Worm (Caenorhabditis elegans) whole organism, young adult: ENCODE results near the gene jmjd-3.1.

Source experiments
- B0261.1 ChIP-seq: sonication (generic microtip); optimal IDR thresholded peaks from 2 replicates; lab custom pipeline; 2016; ENCODE audit warnings: mild to moderate bottlenecking, missing genetic modification characterization, moderate library complexity, missing compliant biosample characterization
- B0336.3 ChIP-seq: fragments of 200-800 bp; sonication (Bioruptor generic); IDR thresholded peaks from 2 replicates; pipeline ENCODE4 v1.3.6; 2022; ENCODE audit warnings: missing genetic modification characterization, missing compliant biosample characterization
- F33H1.4 ChIP-seq: fragments of 200-800 bp; sonication (Bioruptor generic); IDR thresholded peaks from 2 replicates; pipeline ENCODE4 v1.3.6; 2022; ENCODE audit warnings: missing genetic modification reagents, missing genetic modification characterization, missing compliant biosample characterization
- F55B11.4 ChIP-seq: sonication (generic microtip); optimal IDR thresholded peaks from 2 replicates; lab custom pipeline; 2016; ENCODE audit warnings: missing compliant biosample characterization, missing genetic modification characterization, borderline replicate concordance; ENCODE audit not compliant: insufficient read depth
- T26A5.8 ChIP-seq: sonication (generic microtip); optimal IDR thresholded peaks from 2 replicates; lab custom pipeline; 2016; ENCODE audit warnings: missing genetic modification characterization, missing compliant biosample characterization
- Y53G8AR.9 ChIP-seq: fragments of 200-800 bp; sonication (Bioruptor generic); conservative IDR thresholded peaks from 2 replicates; pipeline ENCODE4 v1.3.6; 2022; ENCODE audit warnings: missing genetic modification reagents, missing genetic modification characterization, missing compliant biosample characterization
- Y56A3A.18 ChIP-seq: fragments of 200-800 bp; sonication (Bioruptor generic); IDR thresholded peaks from 2 replicates; pipeline ENCODE4 v1.3.6; 2022; ENCODE audit warnings: missing genetic modification reagents, missing genetic modification characterization, missing compliant biosample characterization
- Y67H2A.10 ChIP-seq: fragments of 200-800 bp; sonication (Bioruptor generic); conservative IDR thresholded peaks from 2 replicates; pipeline ENCODE4 v1.3.6; 2022; ENCODE audit warnings: missing genetic modification reagents, missing genetic modification characterization, missing compliant biosample characterization
- Y95B8A.8 ChIP-seq: fragments of 200-800 bp; sonication (Bioruptor generic); IDR thresholded peaks from 2 replicates; pipeline ENCODE4 v1.3.6; 2022; ENCODE audit warnings: missing genetic modification reagents, missing genetic modification characterization, missing compliant biosample characterization
- attf-5 ChIP-seq: fragments of 200-800 bp; sonication (Bioruptor generic); optimal IDR thresholded peaks from 2 replicates; lab custom pipeline; 2018; ENCODE audit warnings: mild to moderate bottlenecking, missing genetic modification characterization, missing compliant biosample characterization
- attf-6 ChIP-seq: fragments of 200-800 bp; sonication (Bioruptor generic); IDR thresholded peaks from 2 replicates; pipeline ENCODE4 v1.3.6; 2022; ENCODE audit warnings: missing genetic modification reagents, missing genetic modification characterization, missing compliant biosample characterization
- cebp-1 ChIP-seq, 2 experiments: fragments of 200-800 bp in 1 of 2; sonication (Bioruptor generic) in 1 of 2; sonication (generic microtip) in 1 of 2; IDR thresholded peaks in 1 of 2; optimal IDR thresholded peaks in 1 of 2; 2 replicates each; pipeline versions ENCODE4 v1.3.6 to Lab custom; 2017 to 2022; ENCODE audit warnings: missing compliant biosample characterization in 2 of 2, missing genetic modification characterization in 2 of 2, mild to moderate bottlenecking in 1 of 2, missing genetic modification reagents in 1 of 2, moderate library complexity in 1 of 2
- cebp-2 ChIP-seq: fragments of 200-800 bp; sonication (Bioruptor generic); IDR thresholded peaks from 2 replicates; pipeline ENCODE4 v1.3.6; 2022; ENCODE audit warnings: missing genetic modification characterization, missing compliant biosample characterization
- ceh-100 ChIP-seq: fragments of 200-800 bp; sonication (Bioruptor generic); IDR thresholded peaks from 2 replicates; pipeline ENCODE4 v1.3.6; 2022; ENCODE audit warnings: missing genetic modification reagents, missing genetic modification characterization, missing compliant biosample characterization
- ceh-27 ChIP-seq: fragments of 200-800 bp; sonication (Bioruptor generic); optimal IDR thresholded peaks from 2 replicates; lab custom pipeline; 2018; ENCODE audit warnings: mild to moderate bottlenecking, missing genetic modification characterization, moderate library complexity, missing compliant biosample characterization
- ceh-40 ChIP-seq: fragments of 200-800 bp; sonication (Bioruptor generic); IDR thresholded peaks from 2 replicates; pipeline ENCODE4 v1.3.6; 2022; ENCODE audit warnings: missing genetic modification characterization, missing compliant biosample characterization
- chd-7 ChIP-seq: sonication (generic microtip); optimal IDR thresholded peaks from 2 replicates; lab custom pipeline; 2016; ENCODE audit warnings: mild to moderate bottlenecking, missing genetic modification characterization, moderate library complexity, missing compliant biosample characterization
- dox-1 ChIP-seq: fragments of 200-800 bp; sonication (Bioruptor generic); IDR thresholded peaks from 2 replicates; pipeline ENCODE4 v1.3.6; 2022; ENCODE audit warnings: missing genetic modification reagents, missing genetic modification characterization, missing compliant biosample characterization
- dpl-1 ChIP-seq: fragments of 150-350 bp; optimal IDR thresholded peaks from 2 replicates; lab custom pipeline; 2014; ENCODE audit warnings: missing biosample characterization, missing genetic modification reagents, missing genetic modification characterization
- egl-18 ChIP-seq: fragments of 200-800 bp; sonication (Bioruptor generic); IDR thresholded peaks from 2 replicates; pipeline ENCODE4 v1.3.6; 2022; ENCODE audit warnings: missing genetic modification reagents, missing genetic modification characterization, missing compliant biosample characterization
- hlh-26 ChIP-seq: fragments of 200-800 bp; sonication (Bioruptor generic); conservative IDR thresholded peaks from 2 replicates; pipeline ENCODE4 v1.3.6; 2022; ENCODE audit warnings: missing genetic modification reagents, missing genetic modification characterization, missing compliant biosample characterization
- hmg-1.2 ChIP-seq: fragments of 200-800 bp; sonication (Bioruptor generic); IDR thresholded peaks from 2 replicates; pipeline ENCODE4 v1.3.6; 2022; ENCODE audit warnings: missing genetic modification reagents, missing genetic modification characterization, missing compliant biosample characterization
- hsf-1 ChIP-seq: fragments of 200-800 bp; sonication (Bioruptor generic); IDR thresholded peaks from 2 replicates; pipeline ENCODE4 v1.3.6; 2022; ENCODE audit warnings: missing genetic modification reagents, missing genetic modification characterization, missing compliant biosample characterization
- lin-26 ChIP-seq: fragments of 200-800 bp; sonication (Bioruptor generic); IDR thresholded peaks from 2 replicates; pipeline ENCODE4 v1.3.6; 2022; ENCODE audit warnings: missing genetic modification reagents, missing genetic modification characterization, missing compliant biosample characterization
- lin-35 ChIP-seq, 3 experiments: fragments of 150-350 bp in 2 of 3; sonication (generic microtip) in 1 of 3; optimal IDR thresholded peaks; 2 replicates each; lab custom pipeline; 2014 to 2018; ENCODE audit warnings: missing biosample characterization in 3 of 3, missing genetic modification characterization in 3 of 3, missing genetic modification reagents in 3 of 3
- lsy-27 ChIP-seq: sonication (generic microtip); optimal IDR thresholded peaks from 2 replicates; lab custom pipeline; 2017; ENCODE audit warnings: missing genetic modification characterization, mild to moderate bottlenecking, missing compliant biosample characterization, antibody characterized with exemption, missing genotype, borderline replicate concordance; ENCODE audit not compliant: insufficient read depth
- madf-3 ChIP-seq: fragments of 200-800 bp; sonication (Bioruptor generic); IDR thresholded peaks from 2 replicates; pipeline ENCODE4 v1.3.6; 2022; ENCODE audit warnings: missing genetic modification reagents, missing genetic modification characterization, missing compliant biosample characterization
- mel-28 ChIP-seq: sonication (generic microtip); optimal IDR thresholded peaks from 2 replicates; lab custom pipeline; 2016; ENCODE audit warnings: borderline replicate concordance, mild to moderate bottlenecking, missing genetic modification characterization, missing compliant biosample characterization
- nfyb-1 ChIP-seq: fragments of 200-800 bp; sonication (Bioruptor generic); IDR thresholded peaks from 2 replicates; pipeline ENCODE4 v1.3.6; 2022; ENCODE audit warnings: missing genetic modification reagents, missing genetic modification characterization, missing compliant biosample characterization
- nhr-80 ChIP-seq: sonication (generic microtip); optimal IDR thresholded peaks from 2 replicates; lab custom pipeline; 2016; ENCODE audit warnings: missing genetic modification characterization, missing compliant biosample characterization
- nhr-90 ChIP-seq: sonication (generic microtip); optimal IDR thresholded peaks from 2 replicates; lab custom pipeline; 2016; ENCODE audit warnings: missing genotype, mild to moderate bottlenecking, missing genetic modification characterization, missing compliant biosample characterization
- pbrm-1 ChIP-seq: fragments of 200-800 bp; sonication (Bioruptor generic); IDR thresholded peaks from 2 replicates; pipeline ENCODE4 v1.3.6; 2022; ENCODE audit warnings: missing genetic modification reagents, missing genetic modification characterization, missing compliant biosample characterization
- repo-1 ChIP-seq: sonication (generic microtip); optimal IDR thresholded peaks from 2 replicates; lab custom pipeline; 2017; ENCODE audit warnings: mild to moderate bottlenecking, missing genetic modification characterization, missing compliant biosample characterization
- snpc-1.3 ChIP-seq: sonication (generic microtip); optimal IDR thresholded peaks from 2 replicates; lab custom pipeline; 2017; ENCODE audit warnings: missing genetic modification characterization, mild to moderate bottlenecking, missing compliant biosample characterization, antibody characterized with exemption, moderate library complexity, missing genotype, missing genetic modification reagents; ENCODE audit not compliant: insufficient read depth
- snpc-4 ChIP-seq, 5 experiments: fragments of 150-350 bp in 1 of 5; sonication (generic microtip) in 4 of 5; optimal IDR thresholded peaks; 2 replicates each; lab custom pipeline; 2014 to 2018; ENCODE audit warnings: missing genetic modification characterization in 5 of 5, missing biosample characterization in 3 of 5, antibody characterized with exemption in 2 of 5, mild to moderate bottlenecking in 2 of 5, missing compliant biosample characterization in 2 of 5, missing genotype in 2 of 5, moderate library complexity in 2 of 5, missing genetic modification reagents in 1 of 5
- unc-130 ChIP-seq: sonication (generic microtip); optimal IDR thresholded peaks from 2 replicates; lab custom pipeline; 2016; ENCODE audit warnings: missing genetic modification reagents, missing genetic modification characterization, missing compliant biosample characterization
- unc-62 ChIP-seq: fragments of 150-350 bp; optimal IDR thresholded peaks from 2 replicates; lab custom pipeline; 2014; ENCODE audit warnings: missing biosample characterization, missing genetic modification reagents, missing genetic modification characterization
- ztf-18 ChIP-seq: sonication (generic microtip); optimal IDR thresholded peaks from 2 replicates; lab custom pipeline; 2016; ENCODE audit warnings: missing genotype, mild to moderate bottlenecking, missing genetic modification characterization, missing compliant biosample characterization
- ztf-26 ChIP-seq: sonication (generic microtip); optimal IDR thresholded peaks from 2 replicates; lab custom pipeline; 2017; ENCODE audit warnings: missing genetic modification characterization, missing compliant biosample characterization
- ztf-28 ChIP-seq: fragments of 200-800 bp; sonication (Bioruptor generic); IDR thresholded peaks from 2 replicates; pipeline ENCODE4 v1.3.6; 2022; ENCODE audit warnings: missing genetic modification reagents, missing genetic modification characterization, missing compliant biosample characterization

The jmjd-3.1 gene

ce11 chrX:8550099-8550498 lies 20.7 kb upstream of the jmjd-3.1 start (continued):
- TF ChIP-seq dox-1 (GFP tag; lab: Robert Waterston, UW) (peak; percentile 38; the same call in 1 of the 2 replicates), hlh-26 (GFP tag; lab: Robert Waterston, UW) (no peak), nhr-90 (tag; lab: Kevin White, UChicago) (no peak), F33H1.4 (GFP tag; lab: Robert Waterston, UW) (no peak), lsy-27 (tag; lab: Kevin White, UChicago) (no peak), Y53G8AR.9 (GFP tag; lab: Robert Waterston, UW) (no peak), ceh-27 (GFP tag; lab: Kevin White, UChicago) (peak; percentile 38), attf-6 (GFP tag; lab: Robert Waterston, UW) (no peak), ztf-18 (tag; lab: Kevin White, UChicago) (peak; percentile 32), Y67H2A.10 (GFP tag; lab: Robert Waterston, UW) (no peak), nfyb-1 (GFP tag; lab: Robert Waterston, UW) (0 out of 2 replicates have a peak, but pooled peaks have one; percentile 60), Y95B8A.8 (GFP tag; lab: Robert Waterston, UW) (no peak), T26A5.8 (tag; lab: Kevin White, UChicago) (no peak), ztf-28 (GFP tag; lab: Robert Waterston, UW) (no peak), ztf-26 (tag; lab: Kevin White, UChicago) (peak; percentile 54), cebp-2 (GFP tag; lab: Robert Waterston, UW) (no peak), ceh-100 (GFP tag; lab: Robert Waterston, UW) (no peak), snpc-1.3 (tag; lab: Kevin White, UChicago) (no peak), lin-26 (GFP tag; lab: Robert Waterston, UW) (peak; percentile 38; the same call in 1 of the 2 replicates), madf-3 (no peak), snpc-4 (GFP tag; optimal IDR thresholded peaks at IDR 0.05; lab: Kevin White, UChicago) (no peak), snpc-4 (tag; optimal IDR thresholded peaks at IDR 0.05; lab: Kevin White, UChicago) (no peak), egl-18 (GFP tag; lab: Robert Waterston, UW) (no peak), F55B11.4 (tag; lab: Kevin White, UChicago) (no peak), unc-62 (peak; percentile 6), attf-5 (peak; percentile 46), B0261.1 (tag; lab: Kevin White, UChicago) (no peak), ceh-40 (no peak), B0336.3 (0 out of 2 replicates have a peak, but pooled peaks have one; percentile 25), unc-130 (no peak), nhr-80 (peak; percentile 85), Y56A3A.18 (no peak), hmg-1.2 (GFP tag; lab: Robert Waterston, UW) (peak; percentile 40; the same call in 1 of the 2 replicates), mel-28 (tag; lab: Kevin White, UChicago) (no peak), repo-1 (no peak), dpl-1 (GFP tag; lab: Kevin White, UChicago) (no peak), pbrm-1 (GFP tag; lab: Robert Waterston, UW) (no peak), chd-7 (tag; lab: Kevin White, UChicago) (peak; percentile 31), hsf-1 (GFP tag; lab: Robert Waterston, UW) (no peak), cebp-1 (GFP tag; IDR thresholded peaks at IDR 0.05; lab: Robert Waterston, UW) (no peak), cebp-1 (tag; optimal IDR thresholded peaks at IDR 0.05; lab: Kevin White, UChicago) (no peak), lin-35 (GFP tag; optimal IDR thresholded peaks at IDR 0.05; lab: Kevin White, UChicago) (no peak)
